Fruit fly (Drosophila melanogaster) ovary, adult (tissue): ENCODE measurements around the gene nes.

ENCODE experiments used
- CG17801 ChIP-seq: fragments of 200-800 bp; optimal IDR thresholded peaks from 2 replicates; lab custom pipeline; 2019; ENCODE audit warnings: missing biosample characterization, mild to moderate bottlenecking, missing genetic modification characterization, moderate library complexity; ENCODE audit not compliant: partially characterized antibody

nes gene

dm6 chr3L:19229491-19229890 lies 31.0 kb downstream of the nes start:
- no peak for TF ChIP-seq CG17801

DNA sequence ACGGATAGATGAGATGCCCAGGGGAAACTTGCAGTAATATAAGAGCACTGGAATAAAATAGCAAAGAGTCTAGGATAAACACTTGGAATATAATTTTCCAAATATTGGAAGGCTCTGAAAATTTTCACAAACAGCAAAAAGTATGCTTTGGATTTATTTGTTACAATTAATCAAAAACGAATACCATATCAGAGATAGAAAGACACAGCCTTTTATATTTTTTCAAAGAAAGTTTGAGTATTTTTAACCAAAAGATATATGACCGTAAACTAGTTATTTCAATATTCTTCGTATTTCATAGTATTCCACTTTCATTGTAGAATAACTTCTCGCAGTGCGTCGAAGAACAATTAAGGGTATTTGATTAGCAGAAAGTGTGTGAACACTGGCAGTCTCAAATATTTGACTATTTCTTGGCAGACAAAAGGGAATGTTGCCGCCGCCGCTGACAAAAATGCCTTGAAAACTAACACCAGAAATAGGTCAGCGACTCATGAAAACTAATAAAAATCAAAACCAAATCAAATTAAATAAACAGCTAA lies 31.6 kb downstream of the nes start:
- no peak for TF ChIP-seq CG17801

DNA sequence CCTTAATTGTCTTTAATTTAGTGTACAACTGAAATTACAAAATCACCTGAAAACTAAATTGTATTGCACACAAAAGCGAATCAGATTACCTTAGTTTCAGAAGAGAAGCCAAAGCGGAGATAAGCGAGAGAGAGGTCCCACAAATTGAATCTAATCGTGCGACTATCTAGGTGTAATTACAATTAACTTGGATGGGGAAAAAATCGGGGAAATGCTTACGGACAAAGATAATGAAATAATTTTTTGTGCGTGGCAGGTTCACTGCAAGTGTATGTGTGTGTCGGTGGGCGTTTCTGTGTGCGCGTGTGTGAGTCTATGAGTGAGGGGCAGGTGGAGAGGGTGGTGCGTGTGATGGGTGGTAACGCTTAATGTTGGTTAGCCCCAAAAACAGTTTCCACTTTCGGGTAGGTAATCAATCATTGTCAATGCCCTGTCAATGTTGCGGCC lies 32.1 kb downstream of the nes start:
- TF ChIP-seq CG17801: no peak

DNA sequence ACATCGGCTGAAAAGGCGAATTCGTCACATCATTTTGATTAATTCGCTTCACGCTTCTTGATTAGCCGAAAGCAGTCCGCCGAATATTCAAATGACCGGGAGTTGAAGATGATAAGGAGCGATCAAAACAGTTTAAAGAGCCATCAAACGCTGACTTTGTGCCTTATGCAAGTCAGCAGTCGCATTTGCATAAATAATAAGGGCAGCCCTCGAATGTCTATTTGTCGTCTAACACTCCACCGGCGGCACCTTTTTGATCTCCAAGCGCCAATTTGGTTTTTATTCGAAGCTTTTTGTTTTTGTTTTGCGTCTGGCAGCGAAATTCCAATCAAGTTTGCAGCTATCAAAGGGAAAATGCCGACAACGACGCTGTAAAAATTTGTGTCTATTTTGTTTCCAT lies 34.8 kb downstream of the nes start:
- TF ChIP-seq CG17801: no peak

DNA sequence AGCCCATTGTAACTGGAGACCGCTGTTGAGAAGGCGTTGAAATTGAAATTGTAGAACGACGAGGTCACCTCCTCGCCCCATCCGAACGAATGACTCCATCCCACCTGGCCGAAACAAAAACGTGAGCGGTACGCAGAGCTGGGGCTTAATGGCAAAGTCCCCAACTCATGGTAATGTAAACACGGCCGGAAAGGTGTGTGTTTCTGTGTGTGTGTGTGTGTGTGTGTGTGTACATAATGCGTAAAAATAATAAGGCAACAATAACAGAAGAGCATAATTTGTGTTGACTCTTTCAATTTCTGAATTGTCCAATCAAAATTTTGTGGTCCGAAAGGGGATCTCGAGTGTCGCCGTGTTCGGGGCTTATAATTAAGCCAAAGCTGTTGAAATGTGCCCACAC lies 39.0 kb downstream of the nes start:
- no peak for TF ChIP-seq CG17801

DNA sequence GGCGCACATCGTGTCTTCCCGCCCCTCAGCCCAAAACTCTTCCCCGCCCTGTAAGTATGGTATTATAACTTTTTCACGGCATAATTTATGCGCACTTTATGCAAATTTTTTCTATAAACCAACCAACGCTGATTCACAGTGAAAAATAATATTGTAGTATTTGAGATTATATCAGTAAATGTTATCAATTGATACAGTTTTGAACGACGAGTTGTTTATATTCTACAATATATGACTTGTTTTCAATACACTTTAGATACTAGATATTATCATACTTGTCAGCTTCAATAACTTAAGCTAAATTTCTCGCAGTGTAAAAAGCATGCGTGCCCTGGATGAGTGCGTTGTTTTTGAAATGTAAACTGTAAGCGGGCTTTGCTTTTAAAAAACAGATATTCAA lies 44.1 kb downstream of the nes start:
- no peak for TF ChIP-seq CG17801

dm6 chr3L:19214223-19214622 lies 46.3 kb downstream of the nes start:
- TF ChIP-seq CG17801: no peak
